Worm (Caenorhabditis elegans): ENCODE data around the gene T02H6.1.

The T02H6.1 gene

DNA sequence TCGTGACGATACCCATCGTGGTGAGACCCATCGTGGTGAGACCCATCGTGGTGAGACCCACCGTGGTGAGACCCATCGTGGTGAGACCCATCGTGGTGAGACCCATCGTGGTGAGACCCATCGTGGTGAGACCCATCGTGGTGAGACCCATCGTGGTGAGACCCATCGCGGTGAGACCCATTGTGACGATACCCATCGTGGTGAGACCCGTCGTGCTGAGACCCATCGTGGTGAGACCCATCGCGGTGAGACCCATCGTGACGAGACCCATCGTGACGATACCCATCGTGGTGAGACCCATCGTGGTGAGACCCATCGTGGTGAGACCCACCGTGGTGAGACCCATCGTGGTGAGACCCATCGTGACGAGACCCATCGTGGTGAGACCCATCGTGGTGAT is 14.1 kb upstream of the T02H6.1 start:
- TF ChIP-seq ztf-6 (GFP tag; IDR thresholded peaks at IDR 0.05) (peak; percentile 54; the same call in 1 of the 2 replicates), bed-1 (GFP tag; IDR thresholded peaks at IDR 0.05) (peak; percentile 93; the same call in 1 of the 2 replicates), ztf-25 (GFP tag; IDR thresholded peaks at IDR 0.05) (peak; percentile 81), cebp-2 (GFP tag; IDR thresholded peaks at IDR 0.05) (peak; percentile 58; the same call in 1 of the 2 replicates), D2030.7 (GFP tag; IDR thresholded peaks at IDR 0.05) (peak; percentile 54), ceh-58 (GFP tag; IDR thresholded peaks at IDR 0.05) (peak; percentile 74; the same call in 1 of the 2 replicates), lir-1 (GFP tag; conservative IDR thresholded peaks at IDR 0.05) (0 out of 2 replicates have a peak, but pooled peaks have one; percentile 19), pbrm-1 (GFP tag; IDR thresholded peaks at IDR 0.05) (0 out of 2 replicates have a peak, but pooled peaks have one; percentile 30), egl-18 (GFP tag; IDR thresholded peaks at IDR 0.05) (0 out of 2 replicates have a peak, but pooled peaks have one; percentile 37), nfyb-1 (GFP tag; IDR thresholded peaks at IDR 0.05) (peak; percentile 68), ceh-91 (GFP tag; IDR thresholded peaks at IDR 0.05) (peak; percentile 72; the same call in 1 of the 2 replicates), madf-8 (GFP tag; conservative IDR thresholded peaks at IDR 0.05) (peak; percentile 22; the same call in 1 of the 2 replicates), madf-3 (GFP tag; IDR thresholded peaks at IDR 0.05) (peak; percentile 76), aptf-3 (GFP tag; IDR thresholded peaks at IDR 0.05) (peak; percentile 91), Y79H2A.3 (GFP tag; conservative IDR thresholded peaks at IDR 0.05) (peak; percentile 52; the same call in 1 of the 2 replicates), lin-26 (GFP tag; IDR thresholded peaks at IDR 0.05) (0 out of 2 replicates have a peak, but pooled peaks have one; percentile 56), B0019.2 (GFP tag; conservative IDR thresholded peaks at IDR 0.05) (0 out of 2 replicates have a peak, but pooled peaks have one; percentile 32), F37B4.10 (GFP tag; IDR thresholded peaks at IDR 0.05) (peak; percentile 90; the same call in 1 of the 2 replicates), attf-3 (GFP tag; conservative IDR thresholded peaks at IDR 0.05) (0 out of 2 replicates have a peak, but pooled peaks have one; percentile 53), C17E4.6 (GFP tag; IDR thresholded peaks at IDR 0.05) (0 out of 2 replicates have a peak, but pooled peaks have one; percentile 42), attf-6 (GFP tag; IDR thresholded peaks at IDR 0.05) (peak; percentile 52; the same call in 1 of the 2 replicates), F33H1.4 (GFP tag; IDR thresholded peaks at IDR 0.05) (peak; percentile 77), ztf-28 (GFP tag; IDR thresholded peaks at IDR 0.05) (peak; percentile 86), sea-2 (GFP tag; IDR thresholded peaks at IDR 0.05) (peak; percentile 72; the same call in 1 of the 2 replicates), nhr-120 (GFP tag; IDR thresholded peaks at IDR 0.05) (0 out of 2 replicates have a peak, but pooled peaks have one; percentile 75)

ce11 chrII:696776-697532 is 12.2 kb upstream of the T02H6.1 start:
- TF ChIP-seq aptf-2 (GFP tag; conservative IDR thresholded peaks at IDR 0.05): 0 out of 2 replicates have a peak, but pooled peaks have one; percentile 13
- peak; percentile 64; the same call in 1 of the 2 replicates for TF ChIP-seq ztf-25 (GFP tag; IDR thresholded peaks at IDR 0.05)
- TF ChIP-seq ztf-28 (GFP tag; IDR thresholded peaks at IDR 0.05): peak; percentile 79
- TF ChIP-seq ceh-100 (GFP tag; IDR thresholded peaks at IDR 0.05): 0 out of 2 replicates have a peak, but pooled peaks have one; percentile 31
- TF ChIP-seq dox-1 (GFP tag; IDR thresholded peaks at IDR 0.05): peak; percentile 51; the same call in 1 of the 2 replicates
- peak; percentile 73 for TF ChIP-seq lin-26 (GFP tag; IDR thresholded peaks at IDR 0.05)
- TF ChIP-seq K11D2.4 (GFP tag; IDR thresholded peaks at IDR 0.05): 0 out of 2 replicates have a peak, but pooled peaks have one; percentile 44
- peak; percentile 88; the same call in 1 of the 2 replicates for TF ChIP-seq bed-1 (GFP tag; IDR thresholded peaks at IDR 0.05)
- peak; percentile 59; the same call in 1 of the 2 replicates for TF ChIP-seq ceh-40 (GFP tag; IDR thresholded peaks at IDR 0.05)
- TF ChIP-seq egl-44 (GFP tag; IDR thresholded peaks at IDR 0.05): 0 out of 2 replicates have a peak, but pooled peaks have one; percentile 75
- 0 out of 2 replicates have a peak, but pooled peaks have one; percentile 74 for TF ChIP-seq nfya-2 (GFP tag; IDR thresholded peaks at IDR 0.05)
- TF ChIP-seq ceh-91 (GFP tag; IDR thresholded peaks at IDR 0.05): peak; percentile 41; the same call in 1 of the 2 replicates
- 0 out of 2 replicates have a peak, but pooled peaks have one; percentile 27 for TF ChIP-seq attf-6 (GFP tag; IDR thresholded peaks at IDR 0.05)
- peak; percentile 46; the same call in 1 of the 2 replicates for TF ChIP-seq C06A6.2 (GFP tag; conservative IDR thresholded peaks at IDR 0.05)
- 0 out of 2 replicates have a peak, but pooled peaks have one; percentile 47 for TF ChIP-seq let-526 (GFP tag; IDR thresholded peaks at IDR 0.05)
- peak; percentile 78; the same call in 1 of the 2 replicates for TF ChIP-seq F39B2.1 (GFP tag; IDR thresholded peaks at IDR 0.05)
- 0 out of 2 replicates have a peak, but pooled peaks have one; percentile 54 for TF ChIP-seq ztf-6 (GFP tag; IDR thresholded peaks at IDR 0.05)
- TF ChIP-seq F33H1.4 (GFP tag; IDR thresholded peaks at IDR 0.05): peak; percentile 78
- peak; percentile 85 for TF ChIP-seq Y53G8AR.9 (GFP tag; conservative IDR thresholded peaks at IDR 0.05)
- TF ChIP-seq egrh-3 (GFP tag; IDR thresholded peaks at IDR 0.05): peak; percentile 81; the same call in 1 of the 2 replicates
- TF ChIP-seq ceh-58 (GFP tag; IDR thresholded peaks at IDR 0.05): peak; percentile 98
- peak; percentile 73; the same call in 1 of the 2 replicates for TF ChIP-seq hsf-1 (GFP tag; IDR thresholded peaks at IDR 0.05)
- 0 out of 2 replicates have a peak, but pooled peaks have one; percentile 75 for TF ChIP-seq aptf-3 (GFP tag; IDR thresholded peaks at IDR 0.05)
- TF ChIP-seq Y56A3A.18 (GFP tag; IDR thresholded peaks at IDR 0.05): peak; percentile 12; the same call in 1 of the 2 replicates
- TF ChIP-seq madf-8 (GFP tag; conservative IDR thresholded peaks at IDR 0.05): peak; percentile 31
- peak; percentile 84; the same call in 1 of the 2 replicates for TF ChIP-seq cebp-2 (GFP tag; IDR thresholded peaks at IDR 0.05)
- TF ChIP-seq Y95B8A.8 (GFP tag; IDR thresholded peaks at IDR 0.05): 0 out of 2 replicates have a peak, but pooled peaks have one; percentile 20
- TF ChIP-seq egl-18 (GFP tag; IDR thresholded peaks at IDR 0.05): peak; percentile 74; the same call in 1 of the 2 replicates
- TF ChIP-seq madf-6 (GFP tag; IDR thresholded peaks at IDR 0.05): 0 out of 2 replicates have a peak, but pooled peaks have one; percentile 18
